Worm (Caenorhabditis elegans) whole organism, late embryonic: ENCODE results near the gene rho-1.
"Not testable (repeated sequence)": the region's sequence is repeated elsewhere in the genome, so short reads cannot be mapped to it uniquely, and the experiment has no call there.

ENCODE experiments used
- C08G9.2 ChIP-seq: sonication (generic microtip); optimal IDR thresholded peaks from 2 replicates; lab custom pipeline; 2016; ENCODE audit warnings: mild to moderate bottlenecking, missing genetic modification characterization, moderate library complexity, missing compliant biosample characterization
- F13H6.1 ChIP-seq: sonication (generic microtip); optimal IDR thresholded peaks from 2 replicates; lab custom pipeline; 2016; ENCODE audit warnings: missing genetic modification characterization, missing compliant biosample characterization
- ama-1 ChIP-seq: fragments of 150-350 bp; optimal IDR thresholded peaks from 2 replicates; lab custom pipeline; 2014
- ceh-22 ChIP-seq: sonication (generic microtip); optimal IDR thresholded peaks from 2 replicates; lab custom pipeline; 2017; ENCODE audit warnings: missing biosample characterization, missing genetic modification characterization
- ceh-24 ChIP-seq: sonication (generic microtip); optimal IDR thresholded peaks from 2 replicates; lab custom pipeline; 2016; ENCODE audit warnings: mild to moderate bottlenecking, missing genetic modification characterization, missing compliant biosample characterization
- ceh-30 ChIP-seq: fragments of 150-350 bp; optimal IDR thresholded peaks from 2 replicates; lab custom pipeline; 2014; ENCODE audit warnings: missing biosample characterization, missing genetic modification characterization
- ceh-31 ChIP-seq: sonication (generic microtip); optimal IDR thresholded peaks from 2 replicates; lab custom pipeline; 2016; ENCODE audit warnings: missing genetic modification characterization, missing compliant biosample characterization
- ceh-48 ChIP-seq: sonication (generic microtip); optimal IDR thresholded peaks from 2 replicates; lab custom pipeline; 2016; ENCODE audit warnings: missing genetic modification characterization, inconsistent platforms, missing compliant biosample characterization
- ceh-6 ChIP-seq: fragments of 200-800 bp; sonication (Bioruptor generic); optimal IDR thresholded peaks from 2 replicates; lab custom pipeline; 2018; ENCODE audit warnings: mild to moderate bottlenecking, missing genetic modification characterization, missing compliant biosample characterization
- elt-2 ChIP-seq: sonication (generic microtip); optimal IDR thresholded peaks from 2 replicates; lab custom pipeline; 2016; ENCODE audit warnings: missing genetic modification reagents, missing genetic modification characterization, missing compliant biosample characterization
- elt-4 ChIP-seq: sonication (generic microtip); optimal IDR thresholded peaks from 2 replicates; lab custom pipeline; 2016; ENCODE audit warnings: missing genetic modification characterization, missing compliant biosample characterization
- eyg-1 ChIP-seq: sonication (generic microtip); optimal IDR thresholded peaks from 2 replicates; lab custom pipeline; 2016; ENCODE audit warnings: missing genotype, missing genetic modification characterization, missing compliant biosample characterization
- fkh-10 ChIP-seq: fragments of 150-350 bp; optimal IDR thresholded peaks from 2 replicates; lab custom pipeline; 2014; ENCODE audit warnings: missing biosample characterization, missing genetic modification reagents, missing genetic modification characterization
- hlh-30 ChIP-seq: sonication (generic microtip); optimal IDR thresholded peaks from 2 replicates; lab custom pipeline; 2017; ENCODE audit warnings: antibody characterized with exemption, missing genetic modification characterization, missing compliant biosample characterization; ENCODE audit not compliant: insufficient read depth
- hlh-6 ChIP-seq: sonication (generic microtip); optimal IDR thresholded peaks from 2 replicates; lab custom pipeline; 2016; ENCODE audit warnings: missing genotype, missing genetic modification characterization, missing compliant biosample characterization
- hlh-8 ChIP-seq: sonication (generic microtip); optimal IDR thresholded peaks from 2 replicates; lab custom pipeline; 2016; ENCODE audit warnings: missing genotype, missing genetic modification characterization, missing compliant biosample characterization
- madf-2 ChIP-seq: sonication (generic microtip); optimal IDR thresholded peaks from 2 replicates; lab custom pipeline; 2017; ENCODE audit warnings: missing genetic modification characterization, missing compliant biosample characterization
- mec-3 ChIP-seq: sonication (generic microtip); optimal IDR thresholded peaks from 2 replicates; lab custom pipeline; 2016; ENCODE audit warnings: borderline replicate concordance, missing genetic modification characterization, missing compliant biosample characterization
- nfya-1 ChIP-seq: sonication (generic microtip); optimal IDR thresholded peaks from 2 replicates; lab custom pipeline; 2017; ENCODE audit warnings: missing genetic modification characterization, mild to moderate bottlenecking, missing compliant biosample characterization, antibody characterized with exemption, moderate library complexity
- nhr-11 ChIP-seq: fragments of 150-350 bp; optimal IDR thresholded peaks from 2 replicates; lab custom pipeline; 2014; ENCODE audit warnings: missing biosample characterization, missing genetic modification characterization
- nhr-232 ChIP-seq: sonication (generic microtip); optimal IDR thresholded peaks from 2 replicates; lab custom pipeline; 2016; ENCODE audit warnings: missing genetic modification characterization, missing compliant biosample characterization
- npax-4 ChIP-seq: sonication (generic microtip); optimal IDR thresholded peaks from 2 replicates; lab custom pipeline; 2016; ENCODE audit warnings: missing genetic modification characterization, missing compliant biosample characterization
- pag-3 ChIP-seq: sonication (generic microtip); optimal IDR thresholded peaks from 2 replicates; lab custom pipeline; 2016; ENCODE audit warnings: missing compliant biosample characterization, missing genetic modification characterization, borderline replicate concordance
- pat-9 ChIP-seq: fragments of 200-800 bp; sonication (Bioruptor generic); optimal IDR thresholded peaks from 2 replicates; lab custom pipeline; 2018; ENCODE audit warnings: mild to moderate bottlenecking, missing genetic modification characterization, moderate library complexity, missing compliant biosample characterization
- sox-4 ChIP-seq: sonication (generic microtip); optimal IDR thresholded peaks from 2 replicates; lab custom pipeline; 2017; ENCODE audit warnings: mild to moderate bottlenecking, missing genetic modification characterization, inconsistent platforms, missing compliant biosample characterization
- tbx-2 ChIP-seq: sonication (generic microtip); optimal IDR thresholded peaks from 2 replicates; lab custom pipeline; 2016; ENCODE audit warnings: missing genetic modification characterization, missing compliant biosample characterization
- unc-3 ChIP-seq, 2 experiments: fragments of 200-800 bp in 1 of 2; sonication (Bioruptor generic) in 1 of 2; sonication (generic microtip) in 1 of 2; conservative IDR thresholded peaks in 1 of 2; optimal IDR thresholded peaks in 1 of 2; 2 replicates each; pipeline versions ENCODE4 v1.3.6 to Lab custom; 2016 to 2022; ENCODE audit warnings: missing compliant biosample characterization in 2 of 2, missing genetic modification characterization in 2 of 2, missing genetic modification reagents in 1 of 2
- unc-42 ChIP-seq: sonication (generic microtip); optimal IDR thresholded peaks from 2 replicates; lab custom pipeline; 2016; ENCODE audit warnings: missing genotype, missing genetic modification characterization, missing compliant biosample characterization
- ztf-16 ChIP-seq: sonication (generic microtip); optimal IDR thresholded peaks from 2 replicates; lab custom pipeline; 2017; ENCODE audit warnings: missing genetic modification characterization, missing compliant biosample characterization

Gene rho-1

DNA sequence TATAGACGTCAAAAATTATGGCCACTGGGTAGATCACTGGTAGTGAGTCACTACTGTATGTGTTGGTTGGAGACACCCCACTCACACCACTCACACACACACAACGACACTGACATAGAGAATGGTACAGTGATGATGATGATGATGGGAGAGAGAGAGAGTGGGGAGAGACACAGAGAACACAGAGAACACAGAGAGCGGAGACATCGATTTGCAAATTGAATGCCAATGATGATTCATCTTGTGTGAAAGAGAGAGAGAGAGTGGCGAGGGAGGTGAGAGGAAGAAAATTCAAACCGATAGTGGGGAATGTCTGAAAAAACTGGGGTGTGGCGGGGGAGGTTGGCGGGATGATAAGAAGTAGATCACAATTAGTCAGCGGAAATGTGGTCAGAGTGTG is 1.1 kb upstream of the rho-1 start (continued):
- TF ChIP-seq elt-4 (tag; lab: Kevin White, UChicago): no peak
- TF ChIP-seq ceh-31 (tag; lab: Kevin White, UChicago): peak; percentile 17
- no peak for TF ChIP-seq C08G9.2 (tag; lab: Kevin White, UChicago)
- TF ChIP-seq mec-3: no peak
- TF ChIP-seq hlh-6 (tag; lab: Kevin White, UChicago): no peak
- TF ChIP-seq npax-4 (tag; lab: Kevin White, UChicago): no peak
- TF ChIP-seq unc-42 (tag; lab: Kevin White, UChicago): no peak
- TF ChIP-seq nfya-1 (tag; lab: Kevin White, UChicago): peak; percentile 62
- TF ChIP-seq nhr-11 (tag; lab: Kevin White, UChicago): no peak
- no peak for TF ChIP-seq unc-3 (GFP tag; conservative IDR thresholded peaks at IDR 0.05; lab: Robert Waterston, UW)
- no peak for TF ChIP-seq unc-3 (tag; optimal IDR thresholded peaks at IDR 0.05; lab: Kevin White, UChicago)
- TF ChIP-seq ceh-30: no peak
- no peak for TF ChIP-seq F13H6.1 (tag; lab: Kevin White, UChicago)
- no peak for TF ChIP-seq elt-2 (tag; lab: Kevin White, UChicago)
- no peak for TF ChIP-seq ceh-6 (GFP tag; lab: Kevin White, UChicago)
- TF ChIP-seq eyg-1 (tag; lab: Kevin White, UChicago): no peak
- no peak for TF ChIP-seq ceh-24
- no peak for TF ChIP-seq sox-4
- no peak for TF ChIP-seq ceh-22
- peak; percentile 38 for TF ChIP-seq tbx-2
- TF ChIP-seq fkh-10: no peak

ce11 chrIV:16483273-16484204 is 5.3 kb downstream of the rho-1 start:
- TF ChIP-seq hlh-30 (no peak), ztf-16 (tag; lab: Kevin White, UChicago) (no peak), pat-9 (tag; lab: Kevin White, UChicago) (no peak)

DNA sequence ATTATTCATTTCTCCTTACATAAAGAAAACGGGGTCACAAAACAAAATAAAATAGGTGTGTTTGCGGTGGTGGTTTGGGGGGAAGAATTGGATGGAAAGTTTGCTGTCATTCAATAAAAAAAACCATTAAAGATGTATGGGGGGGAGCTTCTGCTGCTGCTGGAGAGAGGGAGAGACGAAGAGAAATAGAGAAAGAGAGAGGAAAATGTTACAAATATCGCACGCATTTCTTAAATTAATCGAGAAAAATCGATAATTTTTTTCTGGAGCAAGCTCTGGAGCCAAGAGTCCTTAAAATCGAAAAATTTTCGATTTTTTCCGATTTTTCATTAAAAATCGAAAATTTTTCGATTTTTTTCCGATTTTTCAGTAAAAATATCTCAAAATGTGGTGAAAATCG is 6.0 kb downstream of the rho-1 start:
- peak; percentile 41 for TF ChIP-seq ama-1
- peak; percentile 2 for TF ChIP-seq ceh-48
- no peak for TF ChIP-seq sox-4

ce11 chrIV:16480888-16481287 is 7.9 kb downstream of the rho-1 start, which contains the start of gene Y51H4A.938:
Y51H4A.938 (plus strand) TSS chrIV:16481188.
- not testable (repeated sequence) for TF ChIP-seq fkh-10; unc-3 (GFP tag; conservative IDR thresholded peaks at IDR 0.05; lab: Robert Waterston, UW); unc-3 (tag; optimal IDR thresholded peaks at IDR 0.05; lab: Kevin White, UChicago); ceh-24

ce11 chrIV:16477169-16477568 is 11.7 kb downstream of the rho-1 start, which contains the start of gene Y51H4A.1:
Y51H4A.1 (minus strand) TSS chrIV:16477295.
- TF ChIP-seq pag-3 (no peak), unc-42 (tag; lab: Kevin White, UChicago) (peak; percentile 76), hlh-8 (tag; lab: Kevin White, UChicago) (peak; percentile 16)
- TF ChIP-seq, all 69 proteins: peak for 2

- TF ChIP-seq madf-2 (tag; lab: Kevin White, UChicago): no peak
- peak; percentile 55 for TF ChIP-seq unc-42 (tag; lab: Kevin White, UChicago)
- TF ChIP-seq nhr-232 (tag; lab: Kevin White, UChicago): no peak
Observed at ce11 chrIV:16476081-16476480, 12.7 kb downstream of the rho-1 start.
